Fruit fly (Drosophila melanogaster) whole organism, embryonic: ENCODE data around the gene CG2816.

ENCODE experiments used
- CG10959 ChIP-seq: fragments of 200-800 bp; sonication (Bioruptor generic); IDR thresholded peaks from 2 replicates; pipeline ENCODE4 v1.3.6; 2022; ENCODE audit warnings: missing biosample characterization, missing genetic modification characterization
- Kr ChIP-seq: fragments of 200-800 bp; sonication (Bioruptor generic); optimal IDR thresholded peaks from 2 replicates; lab custom pipeline; 2017; ENCODE audit warnings: missing biosample characterization, mild to moderate bottlenecking, missing genetic modification characterization
- ftz-f1 ChIP-seq: fragments of 200-800 bp; sonication (Bioruptor generic); optimal IDR thresholded peaks from 2 replicates; lab custom pipeline; 2016; ENCODE audit warnings: missing biosample characterization, missing genetic modification characterization
- ranshi ChIP-seq: fragments of 200-800 bp; sonication (Bioruptor generic); IDR thresholded peaks from 2 replicates; pipeline ENCODE4 v1.3.6; 2022; ENCODE audit warnings: missing biosample characterization, missing genetic modification characterization

DNA sequence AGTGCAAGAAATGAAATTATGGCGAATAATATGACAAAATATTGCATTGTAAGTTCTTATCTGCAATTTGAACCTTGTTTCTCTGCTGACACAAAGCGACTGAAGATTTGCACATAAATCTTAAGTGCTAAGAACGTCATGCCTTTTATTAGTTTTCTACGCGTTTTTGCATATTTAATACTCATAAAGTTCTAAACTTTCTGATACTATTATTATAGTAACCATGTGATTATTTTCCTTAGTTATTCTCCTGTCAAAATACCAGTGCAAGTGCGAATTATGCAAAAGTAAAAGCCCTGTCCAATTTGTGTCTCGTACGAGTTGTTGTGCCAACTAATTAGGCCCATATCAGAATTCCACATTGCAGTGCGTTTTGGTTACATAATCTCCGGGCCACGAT is 33.0 kb upstream of the CG2816 start, which contains the start of gene Sfp24Bc:
- TF ChIP-seq ranshi (no peak), ftz-f1 (GFP tag; lab: Kevin White, UChicago) (no peak), CG10959 (no peak), Kr (GFP tag; lab: Kevin White, UChicago) (no peak)
